Worm (Caenorhabditis elegans) whole organism, L2 larva: ENCODE measurements around the gene B0361.9.
A peak's percentile ranks its signal among the peaks of the same experiment; 100 is the strongest.

ENCODE experiments used
- C34F6.9 ChIP-seq: fragments of 150-350 bp; optimal IDR thresholded peaks from 2 replicates; lab custom pipeline; 2014; ENCODE audit warnings: missing biosample characterization, missing genetic modification characterization
- R02D3.7 ChIP-seq: fragments of 150-350 bp; optimal IDR thresholded peaks from 2 replicates; lab custom pipeline; 2014; ENCODE audit warnings: missing biosample characterization, missing genetic modification characterization
- ZK546.5 ChIP-seq: sonication (generic microtip); optimal IDR thresholded peaks from 2 replicates; lab custom pipeline; 2017; ENCODE audit warnings: missing biosample characterization, missing genetic modification characterization
- aly-2 ChIP-seq: fragments of 150-350 bp; optimal IDR thresholded peaks from 2 replicates; lab custom pipeline; 2014; ENCODE audit warnings: missing biosample characterization, missing genetic modification characterization
- ama-1 ChIP-seq: fragments of 150-350 bp; optimal IDR thresholded peaks from 2 replicates; lab custom pipeline; 2018; ENCODE audit warnings: inconsistent platforms
- blmp-1 ChIP-seq: sonication (generic microtip); optimal IDR thresholded peaks from 2 replicates; lab custom pipeline; 2017; ENCODE audit warnings: missing genetic modification characterization, mild to moderate bottlenecking, missing compliant biosample characterization, antibody characterized with exemption, moderate library complexity; ENCODE audit not compliant: insufficient read depth
- ceh-16 ChIP-seq: fragments of 150-350 bp; optimal IDR thresholded peaks from 2 replicates; lab custom pipeline; 2014; ENCODE audit warnings: missing biosample characterization, missing genetic modification characterization
- ceh-82 ChIP-seq: fragments of 150-350 bp; optimal IDR thresholded peaks from 2 replicates; lab custom pipeline; 2014; ENCODE audit warnings: missing biosample characterization, missing genetic modification characterization
- crh-2 ChIP-seq: sonication (generic microtip); optimal IDR thresholded peaks from 2 replicates; lab custom pipeline; 2017; ENCODE audit warnings: missing biosample characterization, missing genetic modification characterization
- dmd-4 ChIP-seq: sonication (generic microtip); optimal IDR thresholded peaks from 2 replicates; lab custom pipeline; 2017; ENCODE audit warnings: missing biosample characterization, missing genetic modification characterization
- egl-27 ChIP-seq: sonication (generic microtip); optimal IDR thresholded peaks from 3 replicates; lab custom pipeline; 2017; ENCODE audit warnings: missing biosample characterization, missing genetic modification reagents, missing genetic modification characterization
- elt-1 ChIP-seq: fragments of 150-350 bp; optimal IDR thresholded peaks from 2 replicates; lab custom pipeline; 2014; ENCODE audit warnings: missing biosample characterization, missing genetic modification characterization
- gmeb-1 ChIP-seq: fragments of 150-350 bp; optimal IDR thresholded peaks from 2 replicates; lab custom pipeline; 2014; ENCODE audit warnings: missing biosample characterization, missing genetic modification characterization
- lin-13 ChIP-seq: fragments of 150-350 bp; optimal IDR thresholded peaks from 2 replicates; lab custom pipeline; 2014; ENCODE audit warnings: missing biosample characterization, missing genetic modification reagents, missing genetic modification characterization
- lin-39 ChIP-seq: fragments of 150-350 bp; optimal IDR thresholded peaks from 2 replicates; lab custom pipeline; 2014; ENCODE audit warnings: missing biosample characterization, missing genetic modification reagents, missing genetic modification characterization
- lsy-2 ChIP-seq, 2 experiments: fragments of 150-350 bp in 1 of 2; sonication (generic microtip) in 1 of 2; optimal IDR thresholded peaks; 2 replicates each; lab custom pipeline; 2014 to 2017; ENCODE audit warnings: missing biosample characterization in 2 of 2, missing genetic modification characterization in 2 of 2
- mab-5 ChIP-seq: fragments of 150-350 bp; optimal IDR thresholded peaks from 2 replicates; lab custom pipeline; 2014; ENCODE audit warnings: missing biosample characterization, missing genetic modification characterization
- mdl-1 ChIP-seq, 2 experiments: fragments of 150-350 bp in 1 of 2; sonication (generic microtip) in 1 of 2; optimal IDR thresholded peaks; 2 replicates each; lab custom pipeline; 2017; ENCODE audit warnings: missing biosample characterization in 2 of 2, missing genetic modification characterization in 2 of 2
- nhr-10 ChIP-seq: sonication (generic microtip); optimal IDR thresholded peaks from 2 replicates; lab custom pipeline; 2017; ENCODE audit warnings: missing biosample characterization, missing genetic modification characterization
- nhr-11 ChIP-seq: fragments of 150-350 bp; optimal IDR thresholded peaks from 2 replicates; lab custom pipeline; 2014; ENCODE audit warnings: missing biosample characterization, missing genetic modification characterization
- nhr-12 ChIP-seq: fragments of 150-350 bp; optimal IDR thresholded peaks from 2 replicates; lab custom pipeline; 2014; ENCODE audit warnings: missing biosample characterization, missing genetic modification characterization
- nhr-129 ChIP-seq: fragments of 150-350 bp; optimal IDR thresholded peaks from 2 replicates; lab custom pipeline; 2014; ENCODE audit warnings: missing biosample characterization, missing genetic modification characterization
- nhr-21 ChIP-seq: fragments of 150-350 bp; optimal IDR thresholded peaks from 2 replicates; lab custom pipeline; 2014; ENCODE audit warnings: missing biosample characterization, missing genetic modification characterization
- nhr-23 ChIP-seq: fragments of 150-350 bp; optimal IDR thresholded peaks from 2 replicates; lab custom pipeline; 2014; ENCODE audit warnings: missing biosample characterization, missing genetic modification reagents, missing genetic modification characterization
- nhr-237 ChIP-seq: fragments of 150-350 bp; optimal IDR thresholded peaks from 2 replicates; lab custom pipeline; 2014; ENCODE audit warnings: missing biosample characterization, missing genetic modification characterization
- nhr-25 ChIP-seq: fragments of 150-350 bp; sonication (generic microtip); optimal IDR thresholded peaks from 3 replicates; lab custom pipeline; 2014; ENCODE audit warnings: missing biosample characterization, missing genetic modification characterization
- nhr-77 ChIP-seq: fragments of 150-350 bp; optimal IDR thresholded peaks from 2 replicates; lab custom pipeline; 2014; ENCODE audit warnings: missing biosample characterization, missing genetic modification characterization
- peb-1 ChIP-seq: fragments of 150-350 bp; optimal IDR thresholded peaks from 2 replicates; lab custom pipeline; 2014; ENCODE audit warnings: missing biosample characterization, missing genetic modification characterization
- sem-4 ChIP-seq: fragments of 150-350 bp; optimal IDR thresholded peaks from 2 replicates; lab custom pipeline; 2014; ENCODE audit warnings: missing biosample characterization, missing genetic modification reagents, missing genetic modification characterization
- sma-3 ChIP-seq: sonication (generic microtip); optimal IDR thresholded peaks from 2 replicates; lab custom pipeline; 2016; ENCODE audit warnings: missing genetic modification reagents, missing genetic modification characterization, missing compliant biosample characterization
- sma-9 ChIP-seq, 2 experiments: fragments of 150-350 bp in 1 of 2; sonication (generic microtip) in 1 of 2; optimal IDR thresholded peaks; 2 replicates each; lab custom pipeline; 2014 to 2016; ENCODE audit warnings: missing genetic modification characterization in 2 of 2, mild to moderate bottlenecking in 1 of 2, missing biosample characterization in 1 of 2, missing compliant biosample characterization in 1 of 2, missing genetic modification reagents in 1 of 2, moderate library complexity in 1 of 2
- snpc-4 ChIP-seq: fragments of 150-350 bp; optimal IDR thresholded peaks from 2 replicates; lab custom pipeline; 2014; ENCODE audit warnings: missing biosample characterization, missing genetic modification characterization
- unc-39 ChIP-seq: fragments of 150-350 bp; optimal IDR thresholded peaks from 2 replicates; lab custom pipeline; 2014; ENCODE audit warnings: missing biosample characterization, missing genetic modification characterization
- unc-55 ChIP-seq: fragments of 150-350 bp; sonication (generic microtip); optimal IDR thresholded peaks from 3 replicates; lab custom pipeline; 2014; ENCODE audit warnings: missing biosample characterization, missing genetic modification reagents, missing genetic modification characterization
- unc-62 ChIP-seq: fragments of 150-350 bp; optimal IDR thresholded peaks from 2 replicates; lab custom pipeline; 2014; ENCODE audit warnings: missing biosample characterization, missing genetic modification reagents, missing genetic modification characterization
- zag-1 ChIP-seq: fragments of 150-350 bp; optimal IDR thresholded peaks from 2 replicates; lab custom pipeline; 2014; ENCODE audit warnings: missing biosample characterization, missing genetic modification characterization
- ztf-1 ChIP-seq: fragments of 200-800 bp; sonication (Bioruptor generic); conservative IDR thresholded peaks from 2 replicates; pipeline ENCODE4 v1.3.6; 2022; ENCODE audit warnings: missing genetic modification characterization, missing compliant biosample characterization
- ztf-11 ChIP-seq: sonication (generic microtip); optimal IDR thresholded peaks from 2 replicates; lab custom pipeline; 2017; ENCODE audit warnings: missing biosample characterization, missing genetic modification characterization
- ztf-4 ChIP-seq: fragments of 150-350 bp; optimal IDR thresholded peaks from 2 replicates; lab custom pipeline; 2014; ENCODE audit warnings: missing biosample characterization, missing genetic modification characterization

Gene B0361.9

DNA sequence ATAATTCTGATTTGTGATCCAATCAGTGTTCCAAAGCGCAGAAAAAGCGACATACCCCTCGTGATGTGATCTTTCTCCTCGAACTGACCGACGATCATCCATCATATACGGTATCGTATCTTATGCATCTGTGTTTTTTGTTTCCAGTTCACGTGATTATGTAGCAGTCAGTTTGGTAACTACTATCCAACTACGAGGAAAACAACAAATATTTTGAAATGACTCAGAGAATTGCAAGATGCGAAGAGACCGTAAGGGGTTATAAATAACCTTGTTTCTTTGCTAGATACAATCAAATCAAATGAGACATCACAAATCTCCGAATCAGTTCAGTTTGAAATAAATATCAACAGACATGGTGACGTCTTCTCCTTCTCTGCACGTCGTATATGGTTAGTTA is 738 bp upstream of the B0361.9 start (continued):
- no peak for TF ChIP-seq nhr-237
- no peak for TF ChIP-seq unc-62 (GFP tag; lab: Kevin White, UChicago)
- TF ChIP-seq C34F6.9 (tag; lab: Kevin White, UChicago) = no peak
- no peak for TF ChIP-seq ztf-11 (tag; lab: Kevin White, UChicago)
- TF ChIP-seq unc-55 (GFP tag; lab: Kevin White, UChicago) = no peak
- TF ChIP-seq ceh-16 (tag; lab: Kevin White, UChicago) = peak; percentile 67
- no peak for TF ChIP-seq ceh-82 (tag; lab: Kevin White, UChicago)
- TF ChIP-seq crh-2 = peak; percentile 63
- no peak for TF ChIP-seq nhr-12
- no peak for TF ChIP-seq egl-27 (tag; lab: Kevin White, UChicago)
- TF ChIP-seq nhr-77 (tag; lab: Kevin White, UChicago) = no peak
- no peak for TF ChIP-seq ztf-1
- TF ChIP-seq lin-13 = no peak
- TF ChIP-seq sma-9 (GFP tag; optimal IDR thresholded peaks at IDR 0.05; lab: Kevin White, UChicago) = peak; percentile 83
- no peak for TF ChIP-seq sma-9 (tag; optimal IDR thresholded peaks at IDR 0.05; lab: Kevin White, UChicago)
- no peak for TF ChIP-seq zag-1 (tag; lab: Kevin White, UChicago)
- no peak for TF ChIP-seq unc-39
- TF ChIP-seq ztf-4 = no peak
- TF ChIP-seq gmeb-1 (tag; lab: Kevin White, UChicago) = no peak
- peak; percentile 98 for TF ChIP-seq sma-3
- peak; percentile 24 for TF ChIP-seq nhr-23 (tag; lab: Kevin White, UChicago)
- peak; percentile 58 for TF ChIP-seq nhr-129 (tag; lab: Kevin White, UChicago)
- no peak for TF ChIP-seq ZK546.5

DNA sequence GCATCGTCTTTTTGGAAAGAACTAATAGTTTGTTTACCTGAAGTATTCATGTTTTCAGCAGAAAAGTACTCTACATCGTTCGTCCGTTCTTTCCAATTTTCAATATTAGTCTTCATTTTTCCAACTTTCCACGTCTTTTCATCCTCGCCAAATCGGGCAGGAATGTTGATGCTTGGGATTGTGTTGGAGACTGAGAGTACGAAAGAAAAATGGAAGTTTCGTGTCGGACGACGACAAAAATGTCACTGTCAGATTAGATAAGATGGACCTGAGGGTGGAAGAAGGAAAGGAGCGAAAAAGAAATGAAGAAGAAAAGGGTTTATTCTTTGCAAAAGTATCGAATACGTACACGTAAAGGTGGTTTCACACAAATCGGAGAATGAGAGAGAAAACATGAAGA is 1.4 kb downstream of the B0361.9 start:
- no peak for TF ChIP-seq peb-1
- peak; percentile 14 for TF ChIP-seq sma-9 (GFP tag; optimal IDR thresholded peaks at IDR 0.05; lab: Kevin White, UChicago)
- TF ChIP-seq sma-9 (tag; optimal IDR thresholded peaks at IDR 0.05; lab: Kevin White, UChicago) = no peak
- peak; percentile 13 for TF ChIP-seq ceh-16 (tag; lab: Kevin White, UChicago)
- peak; percentile 16 for TF ChIP-seq blmp-1 (tag; lab: Kevin White, UChicago)
- TF ChIP-seq R02D3.7 (tag; lab: Kevin White, UChicago) = no peak
- TF ChIP-seq nhr-25 (tag; lab: Kevin White, UChicago) = peak; percentile 29
- peak; percentile 22 for TF ChIP-seq nhr-21 (tag; lab: Kevin White, UChicago)
- TF ChIP-seq zag-1 (tag; lab: Kevin White, UChicago) = no peak
- no peak for TF ChIP-seq nhr-23 (tag; lab: Kevin White, UChicago)
- TF ChIP-seq ama-1 (lab: Kevin White, UChicago) = peak; percentile 55
- TF ChIP-seq nhr-77 (tag; lab: Kevin White, UChicago) = no peak

DNA sequence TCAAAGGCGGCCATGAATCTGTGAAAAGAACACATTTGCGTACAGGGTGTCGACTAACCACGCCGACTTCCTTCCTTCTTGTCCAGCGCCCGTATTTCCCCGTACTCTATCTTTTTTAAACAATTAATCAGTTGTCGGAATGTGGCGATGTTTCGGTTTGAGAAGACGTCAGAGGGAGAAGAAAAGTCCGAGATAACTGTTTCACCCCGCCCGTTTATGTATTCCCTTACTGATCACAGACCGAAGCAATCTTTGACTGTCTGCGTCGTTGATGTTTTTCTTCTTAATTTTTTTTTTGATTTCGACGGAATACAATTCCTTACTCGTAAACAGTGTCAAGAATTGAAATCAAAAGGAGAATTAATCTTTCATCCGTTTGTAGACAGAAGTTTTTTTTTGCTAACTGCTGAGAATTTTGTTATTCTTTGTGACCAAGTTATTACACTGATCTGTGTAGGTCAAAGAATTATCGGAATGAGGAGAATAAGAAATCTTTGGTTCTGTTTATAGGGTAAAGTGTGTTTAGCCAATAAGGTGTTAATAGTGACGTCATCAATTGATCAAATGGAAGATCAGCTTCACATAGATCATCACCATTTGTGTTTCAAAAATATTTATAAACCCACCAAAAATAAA is 2.3 kb downstream of the B0361.9 start:
- TF ChIP-seq ama-1 (lab: Kevin White, UChicago) (no peak), unc-39 (no peak), nhr-10 (tag; lab: Kevin White, UChicago) (peak; percentile 28), crh-2 (peak; percentile 3), nhr-237 (no peak), sma-3 (peak; percentile 45), ceh-82 (tag; lab: Kevin White, UChicago) (no peak), blmp-1 (tag; lab: Kevin White, UChicago) (peak; percentile 16), sma-9 (GFP tag; optimal IDR thresholded peaks at IDR 0.05; lab: Kevin White, UChicago) (peak; percentile 71), sma-9 (tag; optimal IDR thresholded peaks at IDR 0.05; lab: Kevin White, UChicago) (no peak), nhr-12 (no peak), lin-13 (no peak), nhr-25 (tag; lab: Kevin White, UChicago) (peak; percentile 52), ceh-16 (tag; lab: Kevin White, UChicago) (peak; percentile 7), gmeb-1 (tag; lab: Kevin White, UChicago) (no peak), nhr-11 (tag; lab: Kevin White, UChicago) (no peak), nhr-21 (tag; lab: Kevin White, UChicago) (peak; percentile 10)

DNA sequence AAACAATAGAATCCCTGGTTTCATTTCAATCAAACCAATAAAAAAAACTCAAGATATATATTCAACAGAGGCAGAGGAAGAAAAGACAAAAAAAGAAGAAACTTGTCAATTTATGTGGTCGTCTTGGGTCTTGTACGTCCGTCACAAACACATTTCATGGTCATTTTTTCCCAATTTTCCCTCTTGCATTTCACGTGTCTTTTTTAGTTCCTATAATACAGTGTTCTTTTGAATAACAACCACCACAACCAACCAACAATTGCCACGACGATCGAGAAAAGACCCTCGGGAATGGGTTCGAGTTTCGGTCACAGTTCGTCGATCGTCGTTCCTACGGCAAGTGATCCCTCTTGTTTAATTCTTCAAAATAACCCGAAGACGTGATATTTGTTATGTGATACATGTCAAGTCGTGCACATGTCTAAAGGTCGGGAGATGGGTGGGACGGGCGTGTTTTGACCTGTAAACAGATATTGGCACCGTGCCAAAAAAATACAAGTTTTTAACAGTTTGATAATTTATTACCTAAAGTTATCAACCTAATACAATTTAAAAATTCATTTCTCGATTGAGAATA is 3.3 kb downstream of the B0361.9 start:
- TF ChIP-seq nhr-11 (tag; lab: Kevin White, UChicago) = no peak
- no peak for TF ChIP-seq lin-39 (tag; lab: Kevin White, UChicago)
- TF ChIP-seq crh-2 = peak; percentile 56
- no peak for TF ChIP-seq sma-9 (GFP tag; optimal IDR thresholded peaks at IDR 0.05; lab: Kevin White, UChicago)
- TF ChIP-seq sma-9 (tag; optimal IDR thresholded peaks at IDR 0.05; lab: Kevin White, UChicago) = no peak
- no peak for TF ChIP-seq zag-1 (tag; lab: Kevin White, UChicago)
- TF ChIP-seq nhr-129 (tag; lab: Kevin White, UChicago) = no peak
- TF ChIP-seq mdl-1 (tag; optimal IDR thresholded peaks at IDR 0.05; lab: Kevin White, UChicago) = no peak
- no peak for TF ChIP-seq nhr-237
- no peak for TF ChIP-seq dmd-4 (tag; lab: Kevin White, UChicago)
- TF ChIP-seq elt-1 (tag; lab: Kevin White, UChicago) = no peak
- no peak for TF ChIP-seq mab-5 (tag; lab: Kevin White, UChicago)
- TF ChIP-seq sma-3 = no peak
- TF ChIP-seq aly-2 (tag; lab: Kevin White, UChicago) = no peak
- TF ChIP-seq nhr-10 (tag; lab: Kevin White, UChicago) = no peak
- TF ChIP-seq lin-13 = no peak
- TF ChIP-seq ceh-16 (tag; lab: Kevin White, UChicago) = no peak
- no peak for TF ChIP-seq ceh-82 (tag; lab: Kevin White, UChicago)
- TF ChIP-seq nhr-77 (tag; lab: Kevin White, UChicago) = no peak
- TF ChIP-seq snpc-4 = no peak
- peak; percentile 7 for TF ChIP-seq blmp-1 (tag; lab: Kevin White, UChicago)
- TF ChIP-seq lsy-2 (tag; optimal IDR thresholded peaks at IDR 0.05; lab: Kevin White, UChicago) = peak in 1 of 2 experiments; percentile 13
- TF ChIP-seq sem-4 (tag; lab: Kevin White, UChicago) = peak; percentile 52
- no peak for TF ChIP-seq ZK546.5
- peak; percentile 69 for TF ChIP-seq nhr-25 (tag; lab: Kevin White, UChicago)
